Worm (Caenorhabditis elegans): Measurements from ENCODE around the gene F44E2.6.

Gene F44E2.6

ce11 chrIII:8799964-8800795 is 44.8 kb downstream of the F44E2.6 start, which contains the start of gene F54F2.6:
F54F2.6 (minus strand) TSS chrIII:8800701.
- TF ChIP-seq ces-1 (GFP tag; optimal IDR thresholded peaks at IDR 0.05), result peak; percentile 27
- TF ChIP-seq pha-4 (GFP tag; IDR thresholded peaks at IDR 0.05), result peak; percentile 91
- peak; percentile 20 for TF ChIP-seq pha-4 (tag; optimal IDR thresholded peaks at IDR 0.05)
- no peak for TF ChIP-seq php-3 (GFP tag; IDR thresholded peaks at IDR 0.05)
- TF ChIP-seq jun-1 (tag; optimal IDR thresholded peaks at IDR 0.05), result peak; percentile 49
- TF ChIP-seq F49E8.2 (tag; optimal IDR thresholded peaks at IDR 0.05; ENCODE audit: borderline replicate concordance), result no peak
- TF ChIP-seq spr-1 (tag; optimal IDR thresholded peaks at IDR 0.05), result no peak
- TF ChIP-seq nhr-41 (GFP tag; IDR thresholded peaks at IDR 0.05), result no peak
- peak; percentile 5 for TF ChIP-seq ama-1 (optimal IDR thresholded peaks at IDR 0.05)
- TF ChIP-seq ceh-82 (tag; optimal IDR thresholded peaks at IDR 0.05), result no peak
- peak; percentile 98 for TF ChIP-seq hlh-11 (tag; optimal IDR thresholded peaks at IDR 0.05)
- peak; percentile 25 for TF ChIP-seq nhr-102 (tag; optimal IDR thresholded peaks at IDR 0.05)
- TF ChIP-seq dmd-6 (GFP tag; IDR thresholded peaks at IDR 0.05), result peak; percentile 78
- TF ChIP-seq lin-15B (tag; optimal IDR thresholded peaks at IDR 0.05), result no peak
- no peak for TF ChIP-seq skn-1 (tag; optimal IDR thresholded peaks at IDR 0.05)
- TF ChIP-seq zag-1 (tag; optimal IDR thresholded peaks at IDR 0.05), result peak; percentile 59
- peak; percentile 89 for TF ChIP-seq ctbp-1 (GFP tag; IDR thresholded peaks at IDR 0.05)
- no peak for TF ChIP-seq snpc-1.2 (GFP tag; IDR thresholded peaks at IDR 0.05)
- peak; percentile 67 for TF ChIP-seq tra-1 (GFP tag; IDR thresholded peaks at IDR 0.05)
- peak; percentile 10 for TF ChIP-seq nhr-25 (tag; optimal IDR thresholded peaks at IDR 0.05; ENCODE audit: borderline replicate concordance, insufficient read depth)
- 0 out of 2 replicates have a peak, but pooled peaks have one; percentile 4 for TF ChIP-seq madf-9 (GFP tag; conservative IDR thresholded peaks at IDR 0.05)
- no peak for TF ChIP-seq ceh-62 (tag; optimal IDR thresholded peaks at IDR 0.05)
- TF ChIP-seq nhr-10 (tag; optimal IDR thresholded peaks at IDR 0.05), result peak; percentile 15
- peak; percentile 89 for TF ChIP-seq mxl-3 (GFP tag; optimal IDR thresholded peaks at IDR 0.05)
- TF ChIP-seq nhr-6 (tag; optimal IDR thresholded peaks at IDR 0.05), result peak; percentile 82
- TF ChIP-seq zip-2 (tag; optimal IDR thresholded peaks at IDR 0.05), result peak; percentile 25
- TF ChIP-seq unc-62 (GFP tag; optimal IDR thresholded peaks at IDR 0.05 in 1 of 2), result peak in 1 of 2 experiments; percentile 100
- TF ChIP-seq unc-62 (tag; optimal IDR thresholded peaks at IDR 0.05), result peak; percentile 89
- TF ChIP-seq snpc-4 (tag; optimal IDR thresholded peaks at IDR 0.05), result no peak
- peak; percentile 20 to 93 for TF ChIP-seq daf-16 (GFP tag; optimal IDR thresholded peaks at IDR 0.05)
- peak; percentile 8 for TF ChIP-seq daf-16 (tag; optimal IDR thresholded peaks at IDR 0.05)
- no peak for TF ChIP-seq F10B5.3 (tag; optimal IDR thresholded peaks at IDR 0.05)
- TF ChIP-seq lin-29 (GFP tag; IDR thresholded peaks at IDR 0.05), result no peak
- TF ChIP-seq ceh-44 (GFP tag; IDR thresholded peaks at IDR 0.05), result no peak
- TF ChIP-seq fos-1 (tag; optimal IDR thresholded peaks at IDR 0.05), result no peak
- no peak for TF ChIP-seq F44E2.7 (GFP tag; IDR thresholded peaks at IDR 0.05)
- TF ChIP-seq nhr-111 (GFP tag; optimal IDR thresholded peaks at IDR 0.05), result no peak
- TF ChIP-seq nhr-28 (tag; optimal IDR thresholded peaks at IDR 0.05), result peak; percentile 65
- TF ChIP-seq gei-8 (GFP tag; optimal IDR thresholded peaks at IDR 0.05), result peak; percentile 62
- peak; percentile 13; the same call in 1 of the 2 replicates for TF ChIP-seq ZK337.2 (GFP tag; IDR thresholded peaks at IDR 0.05)
- TF ChIP-seq daf-19 (GFP tag; conservative IDR thresholded peaks at IDR 0.05), result no peak
- no peak for TF ChIP-seq vab-7 (GFP tag; IDR thresholded peaks at IDR 0.05)
- no peak for TF ChIP-seq zip-11 (GFP tag; IDR thresholded peaks at IDR 0.05)
- peak; percentile 75 for TF ChIP-seq T26A8.4 (GFP tag; IDR thresholded peaks at IDR 0.05)
- TF ChIP-seq ZK546.5 (tag; optimal IDR thresholded peaks at IDR 0.05), result no peak
- TF ChIP-seq daf-8 (GFP tag; IDR thresholded peaks at IDR 0.05), result no peak
- no peak for TF ChIP-seq ztf-11 (tag; optimal IDR thresholded peaks at IDR 0.05)
- peak; percentile 79 for TF ChIP-seq egl-43 (GFP tag; IDR thresholded peaks at IDR 0.05)
- TF ChIP-seq ceh-32 (tag; optimal IDR thresholded peaks at IDR 0.05; ENCODE audit: poor library complexity), result peak; percentile 12
- TF ChIP-seq zfp-2 (tag; optimal IDR thresholded peaks at IDR 0.05), result no peak
- no peak for TF ChIP-seq cey-2 (tag; optimal IDR thresholded peaks at IDR 0.05; ENCODE audit: borderline replicate concordance, insufficient read depth)

Measured in whole organism, L4 larva.